Worm (Caenorhabditis elegans): Measurements from ENCODE around the gene F11C7.6.

F11C7.6 gene

DNA sequence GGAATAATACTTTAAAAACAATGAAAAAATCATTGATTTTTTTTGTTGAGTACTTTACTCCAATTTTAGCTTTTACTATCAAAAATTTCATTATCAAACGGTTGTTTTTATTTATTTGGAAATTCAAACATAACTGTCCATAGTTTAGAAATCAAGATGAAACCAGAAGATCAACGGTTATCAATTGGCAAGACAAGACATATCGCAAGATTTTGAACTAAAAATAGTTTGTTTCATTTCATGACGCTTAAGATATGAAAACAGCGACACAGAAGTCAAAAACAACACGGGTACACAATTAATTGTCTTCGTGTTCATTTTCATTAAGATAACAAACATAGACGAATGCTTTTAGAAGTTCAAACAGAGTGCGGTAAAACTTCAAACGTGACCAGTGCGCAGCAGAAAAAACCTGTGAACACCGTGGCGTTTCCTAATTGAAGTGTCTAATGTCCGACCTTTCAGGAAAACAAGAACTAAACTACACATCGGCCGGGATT, 16.2 kb downstream of the F11C7.6 start:
- no peak for TF ChIP-seq flh-1 (GFP tag; optimal IDR thresholded peaks at IDR 0.05)
- no peak for TF ChIP-seq bed-3 (GFP tag; optimal IDR thresholded peaks at IDR 0.05)
- no peak for TF ChIP-seq unc-39 (tag; optimal IDR thresholded peaks at IDR 0.05)
- TF ChIP-seq drap-1 (GFP tag; optimal IDR thresholded peaks at IDR 0.05), result no peak
- TF ChIP-seq nhr-28 (tag; optimal IDR thresholded peaks at IDR 0.05), result no peak
- TF ChIP-seq zip-8 (tag; optimal IDR thresholded peaks at IDR 0.05), result no peak
- TF ChIP-seq ceh-39 (tag; optimal IDR thresholded peaks at IDR 0.05), result no peak
- no peak for TF ChIP-seq nhr-76 (tag; optimal IDR thresholded peaks at IDR 0.05)
- TF ChIP-seq elt-3 (tag; optimal IDR thresholded peaks at IDR 0.05), result no peak
- no peak for TF ChIP-seq cnd-1 (tag; optimal IDR thresholded peaks at IDR 0.05)
- TF ChIP-seq tbx-8 (GFP tag; optimal IDR thresholded peaks at IDR 0.05), result no peak
- no peak for TF ChIP-seq ztf-11 (tag; optimal IDR thresholded peaks at IDR 0.05)
- no peak for TF ChIP-seq elt-1 (tag; optimal IDR thresholded peaks at IDR 0.05; ENCODE audit: borderline replicate concordance, insufficient read depth)

DNA sequence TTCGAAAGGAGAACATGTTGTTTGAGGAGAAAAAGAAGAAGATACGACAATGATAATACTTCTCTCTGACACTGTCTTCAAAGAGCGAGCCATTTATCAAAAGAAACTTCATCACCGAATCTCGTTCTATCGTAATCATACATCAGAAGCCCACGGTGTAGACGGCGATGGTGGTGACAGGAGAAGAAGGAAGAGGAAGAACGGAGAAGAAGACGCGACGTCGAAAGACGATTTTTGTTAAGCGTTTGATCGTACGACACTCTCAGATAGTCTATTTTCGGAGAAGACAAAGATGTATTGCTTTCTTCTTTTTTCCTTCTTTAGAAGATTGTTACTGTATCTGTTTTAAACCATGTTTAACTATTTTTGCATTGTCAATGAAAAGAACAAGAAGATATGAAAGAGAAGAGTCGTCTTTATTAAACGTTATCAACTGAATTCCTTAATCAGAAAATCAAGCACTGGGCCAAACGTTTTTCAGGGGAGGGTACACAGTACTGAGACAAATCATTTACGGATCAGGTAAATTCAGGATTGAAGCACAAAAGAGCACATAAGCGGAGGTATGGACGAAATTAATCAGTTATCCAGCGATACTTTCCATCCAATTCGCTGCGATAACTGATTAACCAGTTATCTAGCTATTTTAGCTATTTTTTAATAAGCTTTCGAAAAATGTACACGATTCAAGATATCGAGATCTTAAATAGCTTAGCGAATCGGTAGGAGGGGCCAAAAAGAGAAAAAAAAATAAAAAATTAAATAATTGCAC, 18.6 kb downstream of the F11C7.6 start:
- no peak for TF ChIP-seq ham-2 (GFP tag; optimal IDR thresholded peaks at IDR 0.05)
- TF ChIP-seq nhr-28 (tag; optimal IDR thresholded peaks at IDR 0.05), result no peak
- no peak for TF ChIP-seq bed-3 (GFP tag; optimal IDR thresholded peaks at IDR 0.05)
- no peak for TF ChIP-seq mab-5 (tag; optimal IDR thresholded peaks at IDR 0.05)
- TF ChIP-seq mls-2 (tag; optimal IDR thresholded peaks at IDR 0.05), result no peak
- no peak for TF ChIP-seq elt-3 (tag; optimal IDR thresholded peaks at IDR 0.05)
- TF ChIP-seq lsy-2 (tag; optimal IDR thresholded peaks at IDR 0.05), result no peak
- no peak for TF ChIP-seq ceh-39 (tag; optimal IDR thresholded peaks at IDR 0.05)
- TF ChIP-seq sptf-1 (tag; optimal IDR thresholded peaks at IDR 0.05), result no peak
- TF ChIP-seq ceh-43 (GFP tag; optimal IDR thresholded peaks at IDR 0.05), result no peak

DNA sequence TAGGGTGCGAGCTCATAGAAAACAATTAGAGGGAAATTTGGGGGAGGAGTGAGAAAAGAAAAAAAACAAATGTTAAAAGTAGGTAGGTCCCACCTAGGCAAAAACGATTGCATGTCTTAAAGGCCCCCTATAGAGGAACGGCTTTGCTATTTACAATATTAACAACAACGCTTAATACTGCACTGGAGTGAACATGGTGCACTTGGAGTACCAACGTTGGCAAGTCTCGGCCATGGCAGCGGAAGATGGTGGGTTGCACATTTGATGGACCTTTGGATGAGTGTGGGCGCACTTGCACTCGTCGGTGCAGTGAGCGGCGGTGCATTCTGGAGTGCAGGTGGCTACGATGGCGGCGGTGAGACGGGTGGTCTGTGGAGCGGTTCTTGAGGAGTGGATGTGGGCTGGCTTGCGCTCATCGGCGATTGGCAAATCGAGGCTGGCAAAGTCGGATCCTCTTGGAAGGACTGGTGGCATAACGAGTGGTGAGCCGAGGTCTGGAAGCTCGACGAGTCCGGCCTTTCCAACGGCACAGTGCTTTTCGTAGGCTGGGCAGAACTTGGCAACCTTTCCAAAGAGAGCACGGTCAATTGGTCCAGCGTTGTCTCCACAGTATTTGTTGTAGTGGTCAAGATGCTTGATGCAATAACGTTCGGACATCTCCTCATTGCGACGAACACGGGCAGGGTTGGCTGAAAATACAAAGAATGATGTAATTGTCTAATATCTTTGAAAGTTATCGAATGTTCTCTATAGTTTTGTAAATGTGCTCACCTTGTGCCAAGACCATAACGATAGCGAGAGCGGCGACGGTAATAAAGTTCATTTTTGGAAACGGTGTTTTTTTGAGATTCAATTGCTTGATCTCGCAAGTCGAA, 19.5 kb downstream of the F11C7.6 start:
- TF ChIP-seq sem-2 (GFP tag; optimal IDR thresholded peaks at IDR 0.05) (no peak), ces-1 (GFP tag; optimal IDR thresholded peaks at IDR 0.05) (no peak), blmp-1 (tag; optimal IDR thresholded peaks at IDR 0.05) (no peak), lsy-2 (tag; optimal IDR thresholded peaks at IDR 0.05) (no peak), elt-1 (tag; optimal IDR thresholded peaks at IDR 0.05; ENCODE audit: borderline replicate concordance, insufficient read depth) (no peak), lin-32 (GFP tag; optimal IDR thresholded peaks at IDR 0.05) (no peak), elt-3 (tag; optimal IDR thresholded peaks at IDR 0.05) (no peak), mls-2 (tag; optimal IDR thresholded peaks at IDR 0.05) (no peak), unc-120 (tag; optimal IDR thresholded peaks at IDR 0.05; ENCODE audit: poor library complexity, severe bottlenecking) (no peak), nhr-76 (tag; optimal IDR thresholded peaks at IDR 0.05) (no peak), ham-2 (GFP tag; optimal IDR thresholded peaks at IDR 0.05) (no peak), ceh-39 (tag; optimal IDR thresholded peaks at IDR 0.05) (no peak), ceh-83 (GFP tag; optimal IDR thresholded peaks at IDR 0.05) (no peak), sptf-1 (tag; optimal IDR thresholded peaks at IDR 0.05) (no peak), lin-13 (tag; optimal IDR thresholded peaks at IDR 0.05) (no peak), zip-8 (tag; optimal IDR thresholded peaks at IDR 0.05) (no peak), snpc-4 (tag; optimal IDR thresholded peaks at IDR 0.05) (no peak)

DNA sequence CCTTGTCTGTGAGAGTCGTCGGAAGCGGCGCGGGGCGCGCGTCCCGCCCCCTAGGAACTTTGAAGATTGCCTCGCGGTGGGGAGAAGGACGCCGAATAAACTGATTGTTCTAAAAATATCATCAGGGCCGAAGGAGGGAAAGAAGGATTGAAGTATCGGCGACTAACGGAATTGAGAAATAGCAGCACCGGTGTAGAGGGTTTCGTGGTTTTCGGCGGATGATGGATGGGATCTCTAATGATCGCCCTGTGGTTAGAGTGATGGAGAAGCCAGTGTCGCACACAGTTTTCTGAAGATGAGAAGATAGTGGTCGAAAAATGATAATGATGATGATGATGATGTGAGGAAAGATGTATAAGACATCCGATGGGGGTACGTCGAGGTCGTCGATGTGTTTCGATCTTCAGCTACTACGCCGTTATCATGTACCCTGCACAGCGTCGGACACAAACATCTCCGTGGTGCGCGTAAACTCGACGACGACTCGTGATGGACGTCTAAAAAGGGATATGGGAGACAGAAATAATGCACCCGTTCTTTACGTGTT, 20.2 kb downstream of the F11C7.6 start, which contains the start of gene osm-11:
osm-11 (minus strand) TSS at position 51 of the 547 bp plus-strand sequence.
- TF ChIP-seq sem-2 (GFP tag; optimal IDR thresholded peaks at IDR 0.05) (no peak), ztf-11 (tag; optimal IDR thresholded peaks at IDR 0.05) (no peak), ceh-83 (GFP tag; optimal IDR thresholded peaks at IDR 0.05) (no peak), nhr-12 (tag; optimal IDR thresholded peaks at IDR 0.05) (no peak), nhr-237 (tag; optimal IDR thresholded peaks at IDR 0.05) (no peak), elt-3 (tag; optimal IDR thresholded peaks at IDR 0.05) (no peak), ham-2 (GFP tag; optimal IDR thresholded peaks at IDR 0.05) (no peak), cnd-1 (tag; optimal IDR thresholded peaks at IDR 0.05) (no peak), unc-39 (tag; optimal IDR thresholded peaks at IDR 0.05) (no peak), lin-32 (GFP tag; optimal IDR thresholded peaks at IDR 0.05) (no peak), lsy-2 (tag; optimal IDR thresholded peaks at IDR 0.05) (no peak), ces-1 (GFP tag; optimal IDR thresholded peaks at IDR 0.05) (no peak)
